Fruit fly (Drosophila melanogaster): ENCODE data around the gene CG5280.

DNA sequence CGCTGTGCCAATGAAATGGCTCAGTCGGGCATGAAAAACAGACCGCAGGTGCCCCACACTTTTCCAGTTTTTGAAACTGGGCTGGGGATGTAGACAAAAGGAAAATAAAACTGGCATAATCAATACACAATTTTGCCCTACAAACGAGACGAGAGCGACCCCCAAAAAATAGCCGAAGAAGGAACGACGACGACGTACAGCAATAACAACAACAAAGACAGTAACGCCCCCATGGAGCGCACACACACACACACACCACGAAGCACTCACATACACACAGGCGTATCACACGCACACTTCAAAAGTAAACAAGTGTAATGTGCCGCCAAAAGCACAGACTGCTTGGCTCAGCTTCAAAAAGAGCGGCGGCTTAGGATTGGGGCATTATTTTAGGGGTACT is 38.5 kb downstream of the CG5280 start:
- no peak for TF ChIP-seq CG8478 (optimal IDR thresholded peaks at IDR 0.05)
- TF ChIP-seq CTCF (optimal IDR thresholded peaks at IDR 0.05): no peak

All from S2 (cell line).